Fruit fly (Drosophila melanogaster) whole organism, prepupa: ENCODE data around the gene Pex3.

Experiments used
- Blimp-1 ChIP-seq: fragments of 200-800 bp; sonication (Bioruptor generic); optimal IDR thresholded peaks from 3 replicates; lab custom pipeline; 2017; ENCODE audit warnings: missing biosample characterization, missing genetic modification characterization, mild to moderate bottlenecking, moderate library complexity, missing genetic modification reagents
- CG10631 ChIP-seq: fragments of 200-800 bp; sonication (Bioruptor generic); optimal IDR thresholded peaks from 2 replicates; lab custom pipeline; 2016; ENCODE audit warnings: missing biosample characterization, missing genetic modification characterization
- CG10669 ChIP-seq: fragments of 200-800 bp; sonication (Bioruptor generic); optimal IDR thresholded peaks from 3 replicates; lab custom pipeline; 2018; ENCODE audit warnings: missing biosample characterization, mild to moderate bottlenecking, missing genetic modification characterization, moderate library complexity
- CG11902 ChIP-seq: fragments of 200-800 bp; sonication (Bioruptor generic); optimal IDR thresholded peaks from 3 replicates; lab custom pipeline; 2016; ENCODE audit warnings: missing biosample characterization, missing genetic modification characterization
- CG15336 ChIP-seq: fragments of 200-800 bp; sonication (Bioruptor generic); IDR thresholded peaks from 2 replicates; pipeline ENCODE4 v1.3.6; 2022; ENCODE audit warnings: missing biosample characterization, missing genetic modification characterization
- CG1621 ChIP-seq: fragments of 200-800 bp; sonication (Bioruptor generic); optimal IDR thresholded peaks from 3 replicates; lab custom pipeline; 2018; ENCODE audit warnings: missing biosample characterization, mild to moderate bottlenecking, missing genetic modification characterization
- CG31627 ChIP-seq: fragments of 200-800 bp; sonication (Bioruptor generic); optimal IDR thresholded peaks from 3 replicates; lab custom pipeline; 2016; ENCODE audit warnings: missing biosample characterization, missing genetic modification characterization
- CG34406 ChIP-seq: fragments of 200-800 bp; sonication (Bioruptor generic); optimal IDR thresholded peaks from 3 replicates; lab custom pipeline; 2016; ENCODE audit warnings: missing biosample characterization, missing genetic modification characterization
- CG4318 ChIP-seq: fragments of 200-800 bp; sonication (Bioruptor generic); optimal IDR thresholded peaks from 3 replicates; lab custom pipeline; 2017; ENCODE audit warnings: missing biosample characterization, mild to moderate bottlenecking, missing genetic modification characterization
- CG6163 ChIP-seq: fragments of 200-800 bp; sonication (Bioruptor generic); IDR thresholded peaks from 3 replicates; pipeline ENCODE4 v1.3.6; 2022; ENCODE audit warnings: missing biosample characterization, missing genetic modification characterization
- CG6276 ChIP-seq: fragments of 200-800 bp; sonication (Bioruptor generic); optimal IDR thresholded peaks from 2 replicates; lab custom pipeline; 2017; ENCODE audit warnings: missing biosample characterization, mild to moderate bottlenecking, missing genetic modification characterization
- CG6792 ChIP-seq: fragments of 200-800 bp; sonication (Bioruptor generic); optimal IDR thresholded peaks from 3 replicates; lab custom pipeline; 2016; ENCODE audit warnings: missing biosample characterization, missing genetic modification characterization
- CG6808 ChIP-seq: fragments of 200-800 bp; sonication (Bioruptor generic); optimal IDR thresholded peaks from 3 replicates; lab custom pipeline; 2017; ENCODE audit warnings: missing biosample characterization, missing genetic modification characterization, mild to moderate bottlenecking, moderate library complexity, missing genetic modification reagents
- CG6854 ChIP-seq: fragments of 200-800 bp; sonication (Bioruptor generic); optimal IDR thresholded peaks from 2 replicates; lab custom pipeline; 2017; ENCODE audit warnings: missing biosample characterization, mild to moderate bottlenecking, missing genetic modification characterization
- CG7368 ChIP-seq: fragments of 200-800 bp; sonication (Bioruptor generic); optimal IDR thresholded peaks from 3 replicates; lab custom pipeline; 2016; ENCODE audit warnings: missing biosample characterization, missing genetic modification characterization
- CG8119 ChIP-seq: fragments of 200-800 bp; sonication (Bioruptor generic); IDR thresholded peaks from 3 replicates; pipeline ENCODE4 v1.3.6; 2022; ENCODE audit warnings: missing biosample characterization, missing genetic modification characterization
- CG8319 ChIP-seq: fragments of 200-800 bp; sonication (Bioruptor generic); optimal IDR thresholded peaks from 3 replicates; lab custom pipeline; 2016; ENCODE audit warnings: missing biosample characterization, missing genetic modification characterization
- CG8632 ChIP-seq: fragments of 200-800 bp; sonication (Bioruptor generic); optimal IDR thresholded peaks from 3 replicates; lab custom pipeline; 2016; ENCODE audit warnings: missing biosample characterization, missing genetic modification characterization
- CG9139 ChIP-seq: fragments of 200-800 bp; sonication (Bioruptor generic); optimal IDR thresholded peaks from 3 replicates; lab custom pipeline; 2017; ENCODE audit warnings: missing biosample characterization, mild to moderate bottlenecking, missing genetic modification characterization
- Eip75B ChIP-seq: fragments of 200-800 bp; sonication (Bioruptor generic); optimal IDR thresholded peaks from 3 replicates; lab custom pipeline; 2016; ENCODE audit warnings: missing biosample characterization, missing genetic modification characterization
- Eip78C ChIP-seq: fragments of 200-800 bp; sonication (Bioruptor generic); peaks from one replicate; lab custom pipeline; 2016; ENCODE audit warnings: missing biosample characterization, missing genetic modification characterization
- Eip93F ChIP-seq: fragments of 200-800 bp; sonication (Bioruptor generic); optimal IDR thresholded peaks from 2 replicates; lab custom pipeline; 2016; ENCODE audit warnings: missing biosample characterization, mild to moderate bottlenecking, missing genetic modification characterization
- Ets21C ChIP-seq: fragments of 200-800 bp; sonication (Bioruptor generic); optimal IDR thresholded peaks from 3 replicates; lab custom pipeline; 2016; ENCODE audit warnings: missing biosample characterization, missing genetic modification characterization
- Gug ChIP-seq: fragments of 200-800 bp; sonication (Bioruptor generic); IDR thresholded peaks from 2 replicates; pipeline ENCODE4 v1.3.6; 2022; ENCODE audit warnings: missing biosample characterization, missing genetic modification characterization
- OdsH ChIP-seq: fragments of 200-800 bp; sonication (Bioruptor generic); optimal IDR thresholded peaks from 3 replicates; lab custom pipeline; 2016; ENCODE audit warnings: missing biosample characterization, missing genetic modification characterization
- Smox ChIP-seq: fragments of 200-800 bp; sonication (Bioruptor generic); optimal IDR thresholded peaks from 3 replicates; lab custom pipeline; 2016; ENCODE audit warnings: missing biosample characterization, missing genetic modification characterization
- Sox102F ChIP-seq: fragments of 200-800 bp; sonication (Bioruptor generic); optimal IDR thresholded peaks from 2 replicates; lab custom pipeline; 2016; ENCODE audit warnings: missing biosample characterization, mild to moderate bottlenecking, missing genetic modification characterization
- Sox14 ChIP-seq: fragments of 200-800 bp; sonication (Bioruptor generic); optimal IDR thresholded peaks from 3 replicates; lab custom pipeline; 2016; ENCODE audit warnings: missing biosample characterization, missing genetic modification characterization
- Sox15 ChIP-seq: fragments of 200-800 bp; sonication (Bioruptor generic); optimal IDR thresholded peaks from 3 replicates; lab custom pipeline; 2016; ENCODE audit warnings: missing biosample characterization, missing genetic modification characterization
- achi ChIP-seq: fragments of 200-800 bp; sonication (Bioruptor generic); optimal IDR thresholded peaks from 3 replicates; lab custom pipeline; 2016; ENCODE audit warnings: missing biosample characterization, missing genetic modification characterization
- cyc ChIP-seq: fragments of 200-800 bp; sonication (Bioruptor generic); optimal IDR thresholded peaks from 3 replicates; lab custom pipeline; 2016; ENCODE audit warnings: missing biosample characterization, missing genetic modification characterization
- dsx ChIP-seq: fragments of 200-800 bp; optimal IDR thresholded peaks from 3 replicates; lab custom pipeline; 2019; ENCODE audit warnings: missing biosample characterization, mild to moderate bottlenecking, missing genetic modification characterization, moderate library complexity; ENCODE audit not compliant: poor library complexity, severe bottlenecking
- eg ChIP-seq: fragments of 200-800 bp; sonication (Bioruptor generic); IDR thresholded peaks from 3 replicates; pipeline ENCODE4 v1.3.6; 2022; ENCODE audit warnings: missing biosample characterization, missing genetic modification characterization
- esn ChIP-seq: fragments of 200-800 bp; sonication (Bioruptor generic); optimal IDR thresholded peaks from 2 replicates; lab custom pipeline; 2016; ENCODE audit warnings: missing biosample characterization, mild to moderate bottlenecking, missing genetic modification characterization, moderate library complexity
- fd85E ChIP-seq: fragments of 200-800 bp; sonication (Bioruptor generic); optimal IDR thresholded peaks from 3 replicates; lab custom pipeline; 2016; ENCODE audit warnings: missing biosample characterization, missing genetic modification characterization
- fkh ChIP-seq: fragments of 200-800 bp; sonication (Bioruptor generic); optimal IDR thresholded peaks from 3 replicates; lab custom pipeline; 2017; ENCODE audit warnings: missing biosample characterization, mild to moderate bottlenecking, missing genetic modification characterization, moderate library complexity
- lz ChIP-seq: fragments of 200-800 bp; sonication (Bioruptor generic); optimal IDR thresholded peaks from 3 replicates; lab custom pipeline; 2016; ENCODE audit warnings: missing biosample characterization, missing genetic modification characterization
- net ChIP-seq: fragments of 200-800 bp; sonication (Bioruptor generic); optimal IDR thresholded peaks from 3 replicates; lab custom pipeline; 2016; ENCODE audit warnings: missing biosample characterization, missing genetic modification characterization
- pdm3 ChIP-seq: fragments of 200-800 bp; sonication (Bioruptor generic); optimal IDR thresholded peaks from 3 replicates; lab custom pipeline; 2016; ENCODE audit warnings: missing biosample characterization, missing genetic modification characterization
- salr ChIP-seq, 2 experiments: fragments of 200-800 bp; sonication (Bioruptor generic); optimal IDR thresholded peaks; 3 replicates each; lab custom pipeline; 2016 to 2018; ENCODE audit warnings: missing biosample characterization in 2 of 2, missing genetic modification characterization in 2 of 2, mild to moderate bottlenecking in 1 of 2
- ss ChIP-seq, 2 experiments: fragments of 200-800 bp; sonication (Bioruptor generic); optimal IDR thresholded peaks; 2 replicates in 1 of 2; 3 replicates in 1 of 2; lab custom pipeline; 2017 to 2018; ENCODE audit warnings: mild to moderate bottlenecking in 2 of 2, missing biosample characterization in 2 of 2, missing genetic modification characterization in 2 of 2, moderate library complexity in 1 of 2
- svp ChIP-seq: fragments of 200-800 bp; sonication (Bioruptor generic); peaks from one replicate; lab custom pipeline; 2016; ENCODE audit warnings: missing biosample characterization, missing genetic modification characterization
- topi ChIP-seq: fragments of 200-800 bp; sonication (Bioruptor generic); optimal IDR thresholded peaks from 3 replicates; lab custom pipeline; 2016; ENCODE audit warnings: missing biosample characterization, missing genetic modification characterization
- vri ChIP-seq: fragments of 200-800 bp; sonication (Bioruptor generic); optimal IDR thresholded peaks from 3 replicates; lab custom pipeline; 2016; ENCODE audit warnings: missing biosample characterization, mild to moderate bottlenecking, missing genetic modification characterization

Pex3 gene

dm6 chr3L:15097878-15098520 lies 46.2 kb upstream of the Pex3 start, which contains the start of gene Ctps:
TSS of gene Ctps (plus strand) at chr3L:15097914.
- TF ChIP-seq CG10631 (GFP tag; lab: Kevin White, UChicago) (peak; percentile 29), CG6854 (GFP tag; lab: Kevin White, UChicago) (peak; percentile 18), CG8319 (no peak), CG9139 (GFP tag; lab: Kevin White, UChicago) (no peak), CG6276 (no peak), fd85E (GFP tag; lab: Kevin White, UChicago) (no peak), CG34406 (GFP tag; lab: Kevin White, UChicago) (no peak), Ets21C (GFP tag; lab: Kevin White, UChicago) (no peak), esn (GFP tag; lab: Kevin White, UChicago) (peak; percentile 37), achi (GFP tag; lab: Kevin White, UChicago) (no peak), Smox (GFP tag; lab: Kevin White, UChicago) (no peak), CG15336 (GFP tag; lab: Robert Waterston, UW) (0 out of 2 replicates have a peak, but pooled peaks have one; percentile 18), lz (GFP tag; lab: Kevin White, UChicago) (peak; percentile 30), Sox14 (GFP tag; lab: Kevin White, UChicago) (peak; percentile 8), CG4318 (GFP tag; lab: Kevin White, UChicago) (no peak), topi (GFP tag; lab: Kevin White, UChicago) (peak; percentile 18), CG8119 (GFP tag; lab: Robert Waterston, UW) (no peak), salr (GFP tag; optimal IDR thresholded peaks at IDR 0.05; lab: Kevin White, UChicago) (no peak), fkh (GFP tag; lab: Kevin White, UChicago) (peak; percentile 63), eg (GFP tag; lab: Robert Waterston, UW) (no peak), cyc (GFP tag; lab: Kevin White, UChicago) (no peak), pdm3 (GFP tag; lab: Kevin White, UChicago) (peak; percentile 6), Sox102F (GFP tag; lab: Kevin White, UChicago) (no peak), Eip78C (GFP tag; lab: Kevin White, UChicago) (peak; percentile 34)

- TF ChIP-seq Blimp-1 (GFP tag; lab: Kevin White, UChicago) (peak; percentile 94), CG6854 (GFP tag; lab: Kevin White, UChicago) (peak; percentile 23), Sox15 (GFP tag; lab: Kevin White, UChicago) (no peak), Eip75B (peak; percentile 81), salr (GFP tag; optimal IDR thresholded peaks at IDR 0.05; lab: Kevin White, UChicago) (peak in 1 of 2 experiments; percentile 84), OdsH (GFP tag; lab: Kevin White, UChicago) (peak; percentile 70), CG1621 (tag; lab: Kevin White, UChicago) (peak; percentile 36), svp (GFP tag; lab: Kevin White, UChicago) (peak; percentile 70), fd85E (GFP tag; lab: Kevin White, UChicago) (peak; percentile 55), CG8632 (GFP tag; lab: Kevin White, UChicago) (peak; percentile 76), CG9139 (GFP tag; lab: Kevin White, UChicago) (peak; percentile 56), CG34406 (GFP tag; lab: Kevin White, UChicago) (peak; percentile 71), pdm3 (GFP tag; lab: Kevin White, UChicago) (peak; percentile 18), CG8319 (peak; percentile 62), Ets21C (GFP tag; lab: Kevin White, UChicago) (no peak), Eip93F (GFP tag; lab: Kevin White, UChicago) (no peak), CG11902 (no peak), CG6792 (GFP tag; lab: Kevin White, UChicago) (peak; percentile 69), CG6163 (no peak; the same call in 1 of the 3 replicates), dsx (GFP tag; lab: Kevin White, UChicago) (peak; percentile 74), ss (GFP tag; optimal IDR thresholded peaks at IDR 0.05; lab: Kevin White, UChicago) (peak; percentile 23 to 51), cyc (GFP tag; lab: Kevin White, UChicago) (peak; percentile 56), Smox (GFP tag; lab: Kevin White, UChicago) (peak; percentile 26), eg (GFP tag; lab: Robert Waterston, UW) (peak; percentile 94), CG10669 (GFP tag; lab: Kevin White, UChicago) (peak; percentile 79), CG31627 (GFP tag; lab: Kevin White, UChicago) (no peak), CG6808 (GFP tag; lab: Kevin White, UChicago) (peak; percentile 72), CG10631 (GFP tag; lab: Kevin White, UChicago) (peak; percentile 86), CG15336 (GFP tag; lab: Robert Waterston, UW) (peak; percentile 95), net (peak; percentile 71), achi (GFP tag; lab: Kevin White, UChicago) (peak; percentile 73), Gug (GFP tag; lab: Robert Waterston, UW) (peak; percentile 90), CG7368 (GFP tag; lab: Kevin White, UChicago) (peak; percentile 86), vri (GFP tag; lab: Kevin White, UChicago) (peak; percentile 3)
These were observed 45.3 kb upstream of the Pex3 start for dm6 chr3L:15098659-15099512.
